Fruit fly (Drosophila melanogaster) S2 (cell line): ENCODE data around the gene CG15439.
A peak's percentile ranks its signal among the peaks of the same experiment; 100 is the strongest.

Experiments
- CG8478 ChIP-seq: fragments of >200 bp; optimal IDR thresholded peaks from 2 replicates; lab custom pipeline; 2018
- CTCF ChIP-seq, 2 experiments: fragments of >200 bp; optimal IDR thresholded peaks; 2 replicates each; lab custom pipeline; 2018

CG15439 gene

DNA sequence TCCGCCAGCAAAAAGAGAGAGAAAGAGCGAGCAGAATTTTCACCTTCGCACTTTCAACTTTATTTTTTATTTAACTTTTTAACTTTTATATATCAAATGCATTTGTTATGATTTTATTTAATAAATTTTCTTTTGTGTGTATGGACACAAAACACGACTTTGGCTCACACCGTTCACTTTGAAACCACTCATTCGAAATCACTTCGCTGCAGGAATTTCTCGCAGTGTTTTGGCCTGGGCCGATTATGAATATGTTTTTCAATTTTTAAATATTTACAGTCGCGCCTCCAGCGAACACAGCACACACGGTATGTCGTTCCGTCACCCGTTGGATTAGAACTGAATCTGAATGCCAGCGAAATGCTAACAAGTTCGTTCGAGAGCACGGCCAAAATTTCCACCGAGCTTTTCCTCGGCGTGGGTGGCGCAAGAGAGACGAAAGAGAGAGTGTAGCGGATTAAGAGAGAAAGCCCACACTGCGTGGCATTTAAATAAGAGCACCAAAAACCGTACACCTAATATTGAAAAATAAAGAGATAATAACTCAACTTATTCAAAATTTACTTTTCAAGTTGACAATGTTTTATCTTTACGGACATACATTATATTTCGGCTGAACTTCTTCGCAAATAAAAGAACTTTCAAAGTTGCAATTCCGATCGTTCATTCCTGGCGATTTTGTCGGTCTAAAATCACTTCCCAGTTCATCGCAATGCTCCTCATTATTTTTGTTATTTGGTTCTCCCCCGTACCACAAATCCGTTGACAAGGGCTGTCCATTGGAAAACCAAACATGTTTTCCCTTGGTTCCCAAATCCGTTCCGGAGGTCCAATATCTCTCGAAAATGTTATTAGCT lies 11.7 kb downstream of the CG15439 start, which contains the start of gene CG15431:
Gene CG15431, minus strand, starts transcription at position 402 of the 857 bp plus-strand sequence.
- TF ChIP-seq CG8478 (lab: Kevin White, UChicago) (no peak), CTCF (optimal IDR thresholded peaks at IDR 0.05; lab: Kevin White, UChicago) (no peak)

DNA sequence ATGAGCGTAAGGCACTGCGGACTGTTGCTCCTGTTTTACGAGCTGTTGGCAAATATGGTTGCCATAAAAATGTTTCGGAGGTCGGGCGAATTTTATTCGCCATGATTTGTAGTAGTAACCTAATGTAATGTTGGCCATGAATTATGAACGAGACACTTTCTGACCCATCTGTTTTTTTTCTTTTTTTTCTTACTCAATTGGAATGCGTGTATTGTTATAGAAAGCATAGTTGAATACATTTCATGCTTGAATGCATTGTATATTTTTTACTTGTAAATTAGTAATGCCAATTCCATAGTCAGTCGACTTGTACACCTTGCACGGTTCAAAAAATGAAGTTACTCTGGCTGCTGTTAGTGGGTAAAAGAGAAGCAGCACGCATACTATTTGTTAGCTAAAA lies 15.4 kb downstream of the CG15439 start, which contains the start of gene CG43056:
Gene CG43056, plus strand, starts transcription at position 301 of the 400 bp plus-strand sequence.
- TF ChIP-seq CTCF (optimal IDR thresholded peaks at IDR 0.05; lab: Kevin White, UChicago) = no peak
- no peak for TF ChIP-seq CG8478 (lab: Kevin White, UChicago)

DNA sequence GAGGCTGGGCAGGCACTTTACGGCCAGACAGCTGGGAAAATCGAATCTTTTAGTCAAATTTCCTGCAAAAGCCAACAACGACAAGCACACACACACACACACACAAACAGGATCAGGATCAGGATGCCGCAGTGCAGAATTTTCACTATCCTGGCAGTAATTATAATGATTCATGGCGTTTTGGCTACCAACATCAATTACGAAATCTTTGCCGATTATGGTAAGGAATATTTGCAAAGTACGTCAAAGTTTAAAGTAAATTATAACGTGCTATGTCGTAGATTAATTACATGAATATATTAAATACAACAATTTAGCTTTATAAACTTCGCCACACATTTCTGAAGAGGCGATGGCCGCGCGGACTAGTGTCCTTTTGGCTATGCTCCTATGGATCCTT lies 19.2 kb downstream of the CG15439 start, which contains the start of the genes CG34177 and CG34178:
Gene CG34177, plus strand, starts transcription at position 301 of the 400 bp plus-strand sequence.
Gene CG34178, plus strand, starts transcription at position 301 of the 400 bp plus-strand sequence.
- no peak for TF ChIP-seq CG8478 (lab: Kevin White, UChicago)
- TF ChIP-seq CTCF (optimal IDR thresholded peaks at IDR 0.05; lab: Kevin White, UChicago) = no peak

DNA sequence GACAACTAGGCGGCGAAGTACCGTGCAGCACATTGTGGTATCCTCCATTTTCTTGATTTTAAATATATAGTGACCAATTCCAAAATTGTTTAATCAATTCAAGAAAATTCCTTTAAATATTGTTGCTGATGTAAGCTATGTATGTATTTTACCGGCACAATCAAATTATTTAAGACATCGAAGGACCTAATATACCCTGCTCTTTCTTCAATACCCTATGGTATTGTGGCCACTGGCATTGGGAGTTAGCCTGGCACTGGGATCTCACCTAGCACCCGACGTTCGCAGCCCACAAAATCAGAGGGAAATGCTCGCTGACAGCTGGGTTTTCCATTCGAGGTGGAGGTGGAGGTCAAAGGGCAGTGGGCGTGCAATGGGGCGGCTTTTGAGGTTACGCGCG lies 30.7 kb downstream of the CG15439 start:
- no peak for TF ChIP-seq CTCF (optimal IDR thresholded peaks at IDR 0.05; lab: Kevin White, UChicago)
- TF ChIP-seq CG8478 (lab: Kevin White, UChicago) = no peak

DNA sequence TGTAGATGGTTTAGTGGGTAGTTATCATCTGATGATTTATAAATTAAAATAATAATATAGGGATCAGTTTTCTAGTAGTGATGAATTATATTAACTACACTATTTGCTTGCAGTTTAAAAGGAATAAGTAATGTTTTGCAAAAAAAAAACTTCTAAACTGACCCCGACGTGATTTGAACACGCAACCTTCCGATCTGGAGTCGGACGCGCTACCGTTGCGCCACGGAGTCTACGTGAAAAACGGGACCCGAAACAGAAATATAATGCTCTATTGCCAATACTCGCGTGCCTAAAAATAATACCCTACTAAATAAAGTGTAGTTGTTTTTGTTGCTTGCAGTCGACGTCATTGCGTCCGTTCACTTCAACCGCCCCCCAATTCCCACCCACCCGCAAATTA lies 34.0 kb downstream of the CG15439 start:
- no peak for TF ChIP-seq CTCF (optimal IDR thresholded peaks at IDR 0.05; lab: Kevin White, UChicago)
- no peak for TF ChIP-seq CG8478 (lab: Kevin White, UChicago)

DNA sequence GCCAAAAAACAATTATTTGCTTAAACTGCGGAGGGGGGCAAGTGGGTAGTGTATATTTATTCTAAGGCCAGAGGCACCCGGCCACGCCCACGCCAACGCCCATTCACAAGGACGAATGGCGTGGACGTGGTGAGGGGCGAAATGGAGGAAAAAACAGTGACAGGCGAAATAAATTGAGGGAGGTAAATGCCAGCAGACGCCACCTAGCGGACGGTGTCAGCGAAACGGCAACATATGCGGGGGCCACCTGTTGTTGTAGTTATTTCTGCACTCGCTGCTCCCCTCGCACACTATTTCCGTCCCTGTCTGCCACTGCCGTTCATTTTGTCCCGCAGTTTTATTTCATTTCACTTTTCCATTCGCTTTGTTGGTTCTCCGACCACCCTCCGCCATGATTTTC lies 34.9 kb downstream of the CG15439 start:
- TF ChIP-seq CTCF (optimal IDR thresholded peaks at IDR 0.05; lab: Kevin White, UChicago) (peak; percentile 87 to 94), CG8478 (lab: Kevin White, UChicago) (no peak)

DNA sequence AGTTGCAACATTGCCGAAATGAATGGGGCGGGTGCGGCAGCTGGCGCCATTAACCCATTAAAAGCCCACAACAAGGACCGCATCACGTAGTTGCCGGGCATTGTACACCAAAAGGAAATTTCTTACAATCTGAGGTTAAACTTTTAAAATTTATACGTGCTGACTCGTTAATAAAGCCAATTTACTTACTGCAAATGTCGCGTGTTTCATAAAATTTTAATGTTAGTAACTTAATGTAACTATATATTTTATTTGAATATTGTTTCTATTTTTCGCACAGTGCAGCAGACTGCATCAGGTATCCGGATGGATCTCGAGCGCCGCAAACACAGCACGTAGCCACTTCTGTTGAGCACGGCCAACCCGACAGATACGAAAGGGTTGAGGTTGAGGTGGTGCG lies 35.9 kb downstream of the CG15439 start:
- TF ChIP-seq CG8478 (lab: Kevin White, UChicago) (no peak), CTCF (optimal IDR thresholded peaks at IDR 0.05; lab: Kevin White, UChicago) (no peak)

DNA sequence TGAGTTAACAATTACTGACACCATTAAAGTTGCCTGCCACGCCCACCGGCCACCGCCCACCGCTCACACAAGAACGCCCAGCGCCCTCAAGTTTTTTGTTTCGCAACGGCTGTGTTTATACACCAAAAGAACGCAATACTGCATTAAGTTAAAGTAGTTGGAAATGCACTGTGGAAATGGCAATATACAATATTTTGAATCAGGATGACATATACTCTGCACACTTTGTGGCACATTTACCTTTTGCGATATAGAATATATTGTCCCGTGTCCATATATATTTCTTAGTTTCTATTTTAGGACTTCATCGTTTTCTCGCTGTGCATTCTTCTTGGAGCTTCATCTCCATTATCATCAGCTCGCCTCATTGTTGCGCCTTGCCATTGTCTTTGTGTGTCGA lies 36.7 kb downstream of the CG15439 start:
- TF ChIP-seq CTCF (optimal IDR thresholded peaks at IDR 0.05; lab: Kevin White, UChicago) (no peak), CG8478 (lab: Kevin White, UChicago) (no peak)

DNA sequence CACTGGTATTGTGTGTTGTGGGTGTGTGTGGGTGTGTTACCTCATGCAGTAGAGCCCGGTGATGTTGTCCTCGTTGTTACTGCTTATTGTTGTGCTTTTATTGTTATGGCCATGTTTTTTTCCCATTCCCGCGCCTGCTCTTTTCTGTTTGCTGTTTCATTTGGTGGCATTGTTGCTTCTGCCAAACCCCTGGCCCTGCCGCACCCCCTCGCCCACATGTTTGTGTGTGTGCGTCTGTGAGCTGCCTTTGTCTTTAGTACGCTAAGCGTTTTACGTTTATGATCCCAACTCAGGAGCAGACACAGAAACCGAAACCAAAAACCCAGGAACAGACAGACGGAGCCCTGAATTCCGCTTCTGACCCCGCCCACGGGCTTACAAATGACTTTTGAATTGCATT lies 38.8 kb downstream of the CG15439 start:
- TF ChIP-seq CTCF (optimal IDR thresholded peaks at IDR 0.05; lab: Kevin White, UChicago) = no peak

DNA sequence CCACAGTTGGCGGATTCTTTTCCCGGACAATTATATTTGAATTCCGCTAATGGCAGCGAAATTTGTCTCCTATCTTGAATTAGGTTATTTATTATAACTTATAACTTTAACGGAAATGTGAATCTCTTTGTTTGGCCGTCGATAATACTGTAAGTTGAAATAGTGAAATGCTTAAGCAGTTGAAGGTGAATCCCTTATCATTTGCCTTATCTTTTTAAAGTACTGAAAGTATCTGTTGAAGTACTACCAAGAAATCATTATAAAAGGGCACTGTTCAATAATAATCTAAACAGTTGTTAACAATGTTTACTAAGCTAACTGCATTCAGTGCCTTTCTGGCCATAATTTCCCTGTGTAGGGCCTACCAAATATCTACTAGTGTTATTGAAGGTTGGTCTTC lies 42.0 kb downstream of the CG15439 start, which contains the start of gene CG43055:
Gene CG43055, plus strand, starts transcription at position 301 of the 400 bp plus-strand sequence.
- TF ChIP-seq CG8478 (lab: Kevin White, UChicago) = no peak
- no peak for TF ChIP-seq CTCF (optimal IDR thresholded peaks at IDR 0.05; lab: Kevin White, UChicago)

DNA sequence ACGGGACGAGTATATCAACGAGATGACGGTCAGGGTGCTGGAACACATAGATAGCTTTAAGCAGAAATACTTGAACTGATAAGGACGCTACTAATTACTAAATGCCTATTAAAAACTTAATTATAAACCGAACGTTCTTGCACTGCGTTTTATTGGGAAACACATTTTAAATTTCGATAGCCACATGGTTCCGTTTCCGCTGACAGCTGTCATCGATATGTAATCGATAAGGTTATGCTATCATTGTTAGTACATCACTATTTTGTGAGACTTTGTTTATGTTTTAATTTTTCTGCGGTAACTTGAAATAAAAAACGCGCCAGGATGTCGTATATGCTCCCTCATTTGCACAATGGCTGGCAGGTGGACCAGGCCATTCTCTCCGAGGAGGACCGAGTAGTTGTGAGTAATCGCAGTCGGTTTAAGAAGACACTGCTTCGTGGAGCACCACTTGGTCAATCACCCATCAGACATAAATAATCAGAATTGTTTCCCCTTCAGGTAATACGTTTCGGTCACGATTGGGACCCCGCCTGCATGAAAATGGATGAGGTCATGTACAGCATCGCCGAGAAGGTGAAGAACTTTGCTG lies 49.7 kb downstream of the CG15439 start, which contains the start of gene Dim1:
Gene Dim1, plus strand, starts transcription at position 239 of the 592 bp plus-strand sequence.
- TF ChIP-seq CG8478 (lab: Kevin White, UChicago) = no peak

DNA sequence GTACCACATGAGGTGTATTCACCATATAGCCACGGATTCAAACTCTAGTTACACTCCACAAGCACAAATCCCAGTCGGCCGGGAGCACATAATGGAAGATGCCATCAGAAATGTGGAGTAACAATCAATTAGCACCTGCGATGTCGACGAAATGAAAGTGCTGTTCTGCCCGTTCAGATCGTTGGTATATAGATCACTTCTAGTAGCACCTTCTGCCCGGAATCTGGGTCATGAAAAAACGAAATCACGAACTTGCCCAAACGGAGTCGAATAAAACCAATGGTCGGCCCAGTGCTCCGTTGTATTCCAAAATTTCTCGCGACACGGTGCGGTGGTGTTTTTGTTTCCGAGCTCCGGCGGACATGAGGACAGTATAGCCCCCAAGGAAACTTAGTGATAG lies 52.2 kb downstream of the CG15439 start, which contains the start of gene CG33003:
Gene CG33003, plus strand, starts transcription at position 301 of the 400 bp plus-strand sequence.
- TF ChIP-seq CG8478 (lab: Kevin White, UChicago) (no peak), CTCF (optimal IDR thresholded peaks at IDR 0.05; lab: Kevin White, UChicago) (no peak)
